Fruit fly (Drosophila melanogaster) whole organism, pupa: ENCODE measurements around the gene CG42763.

Experiments used
- CG10348 ChIP-seq: fragments of 200-800 bp; sonication (Bioruptor generic); IDR thresholded peaks from 2 replicates; pipeline ENCODE4 v1.3.6; 2022; ENCODE audit warnings: missing biosample characterization, missing genetic modification characterization
- CG12605 ChIP-seq: fragments of 200-800 bp; sonication (Bioruptor generic); IDR thresholded peaks from 2 replicates; pipeline ENCODE4 v1.3.6; 2022; ENCODE audit warnings: missing biosample characterization, missing genetic modification characterization
- CG13204 ChIP-seq: fragments of 200-800 bp; sonication (Bioruptor generic); optimal IDR thresholded peaks from 2 replicates; lab custom pipeline; 2018; ENCODE audit warnings: missing biosample characterization, mild to moderate bottlenecking, missing genetic modification characterization, moderate library complexity
- CG14655 ChIP-seq: fragments of 200-800 bp; sonication (Bioruptor generic); optimal IDR thresholded peaks from 3 replicates; lab custom pipeline; 2017; ENCODE audit warnings: mild to moderate bottlenecking, missing biosample characterization, missing genetic modification reagents, missing genetic modification characterization
- CG15710 ChIP-seq: fragments of 200-800 bp; sonication (Bioruptor generic); optimal IDR thresholded peaks from 2 replicates; lab custom pipeline; 2018; ENCODE audit warnings: missing biosample characterization, mild to moderate bottlenecking, missing genetic modification characterization, moderate library complexity
- CG17806 ChIP-seq: fragments of 200-800 bp; sonication (Bioruptor generic); optimal IDR thresholded peaks from 2 replicates; lab custom pipeline; 2018; ENCODE audit warnings: missing biosample characterization, mild to moderate bottlenecking, missing genetic modification characterization, moderate library complexity
- CG32121 ChIP-seq: fragments of 200-800 bp; sonication (Bioruptor generic); IDR thresholded peaks from 2 replicates; pipeline ENCODE4 v1.3.6; 2022; ENCODE audit warnings: missing biosample characterization, missing genetic modification characterization
- CG34367 ChIP-seq: fragments of 200-800 bp; sonication (Bioruptor generic); optimal IDR thresholded peaks from 2 replicates; lab custom pipeline; 2018; ENCODE audit warnings: missing biosample characterization, mild to moderate bottlenecking, missing genetic modification characterization
- CG4496 ChIP-seq: fragments of 200-800 bp; sonication (Bioruptor generic); IDR thresholded peaks from 3 replicates; pipeline ENCODE4 v1.3.6; 2022; ENCODE audit warnings: missing biosample characterization, missing genetic modification characterization
- CG8159 ChIP-seq: fragments of 200-800 bp; sonication (Bioruptor generic); optimal IDR thresholded peaks from 3 replicates; lab custom pipeline; 2018; ENCODE audit warnings: missing biosample characterization, mild to moderate bottlenecking, missing genetic modification characterization, moderate library complexity
- CG8301 ChIP-seq: fragments of 200-800 bp; sonication (Bioruptor generic); optimal IDR thresholded peaks from 2 replicates; lab custom pipeline; 2018; ENCODE audit warnings: missing biosample characterization, mild to moderate bottlenecking, missing genetic modification characterization
- CG9948 ChIP-seq: fragments of 200-800 bp; sonication (Bioruptor generic); optimal IDR thresholded peaks from 2 replicates; lab custom pipeline; 2018; ENCODE audit warnings: missing biosample characterization, mild to moderate bottlenecking, missing genetic modification characterization, moderate library complexity
- D1 ChIP-seq: fragments of 200-800 bp; sonication (Bioruptor generic); optimal IDR thresholded peaks from 2 replicates; lab custom pipeline; 2018; ENCODE audit warnings: missing biosample characterization, mild to moderate bottlenecking, missing genetic modification characterization, moderate library complexity
- EcR ChIP-seq: fragments of 200-800 bp; sonication (Bioruptor generic); optimal IDR thresholded peaks from 3 replicates; lab custom pipeline; 2019; ENCODE audit warnings: missing biosample characterization, missing genetic modification characterization, mild to moderate bottlenecking, moderate library complexity, missing genetic modification reagents
- Ets98B ChIP-seq: fragments of 200-800 bp; sonication (Bioruptor generic); IDR thresholded peaks from 2 replicates; pipeline ENCODE4 v1.3.6; 2022; ENCODE audit warnings: missing biosample characterization, missing genetic modification characterization
- Pif1A ChIP-seq: fragments of 200-800 bp; sonication (Bioruptor generic); optimal IDR thresholded peaks from 3 replicates; lab custom pipeline; 2016; ENCODE audit warnings: missing biosample characterization, missing genetic modification characterization
- Pif1B ChIP-seq: fragments of 200-800 bp; sonication (Bioruptor generic); optimal IDR thresholded peaks from 3 replicates; lab custom pipeline; 2016; ENCODE audit warnings: missing biosample characterization, missing genetic modification characterization
- Snoo ChIP-seq: fragments of 200-800 bp; sonication (Bioruptor generic); optimal IDR thresholded peaks from 3 replicates; lab custom pipeline; 2017; ENCODE audit warnings: missing biosample characterization, mild to moderate bottlenecking, missing genetic modification characterization, inconsistent platforms
- fd96Ca ChIP-seq: fragments of 200-800 bp; sonication (Bioruptor generic); IDR thresholded peaks from 3 replicates; pipeline ENCODE4 v1.3.6; 2022; ENCODE audit warnings: missing biosample characterization, missing genetic modification characterization
- gl ChIP-seq: fragments of 200-800 bp; sonication (Bioruptor generic); optimal IDR thresholded peaks from 2 replicates; lab custom pipeline; 2018; ENCODE audit warnings: missing biosample characterization, mild to moderate bottlenecking, missing genetic modification characterization
- rn ChIP-seq: fragments of 200-800 bp; sonication (Bioruptor generic); IDR thresholded peaks from 2 replicates; pipeline ENCODE4 v1.3.6; 2022; ENCODE audit warnings: missing biosample characterization, missing genetic modification characterization

Gene CG42763

dm6 chr2L:8148514-8149085, 3.7 kb upstream of the CG42763 start:
- TF ChIP-seq EcR (GFP tag; lab: Kevin White, UChicago) (peak; percentile 39), CG8159 (no peak), D1 (tag; lab: Kevin White, UChicago) (no peak), CG14655 (GFP tag; lab: Kevin White, UChicago) (peak; percentile 21), Snoo (tag; lab: Kevin White, UChicago) (no peak), Ets98B (GFP tag; lab: Robert Waterston, UW) (no peak; the same call in 1 of the 2 replicates), Pif1A (GFP tag; lab: Kevin White, UChicago) (peak; percentile 18)

DNA sequence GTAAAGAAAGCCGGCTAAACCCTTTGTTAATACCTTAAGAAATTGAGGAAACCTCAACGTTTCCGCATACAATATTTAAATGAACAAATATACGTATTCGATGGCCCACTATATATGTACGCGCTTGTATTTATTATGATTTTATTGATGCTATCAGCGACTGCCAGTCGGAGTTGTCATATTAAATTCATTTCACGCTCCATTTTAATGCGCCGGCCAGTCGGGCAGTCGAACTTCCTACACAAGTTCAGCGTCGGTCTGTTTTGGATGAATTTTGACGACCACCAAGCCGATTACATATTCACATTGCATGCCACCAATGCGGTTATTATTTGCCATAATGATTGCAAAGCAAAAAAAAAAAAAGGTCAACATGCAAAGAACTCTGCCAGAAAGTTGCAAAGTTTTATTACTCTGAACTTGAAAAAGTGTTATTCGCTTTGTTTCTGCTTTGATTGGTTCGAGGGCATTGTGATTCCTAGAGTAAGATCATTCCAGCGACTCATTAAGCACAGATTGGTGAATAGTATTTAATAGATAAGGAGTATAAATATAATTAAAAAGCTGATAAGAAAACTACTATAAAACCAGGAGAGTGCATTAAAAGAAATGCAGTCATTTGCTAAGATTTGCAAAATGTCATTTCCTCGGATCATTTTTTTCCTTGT, 2.2 kb upstream of the CG42763 start, which contains the start of gene CG31606:
TSS of gene CG31606 (plus strand) at position 618 of the 668 bp plus-strand sequence.
- TF ChIP-seq CG32121 (no peak), Pif1B (GFP tag; lab: Kevin White, UChicago) (no peak), gl (tag; lab: Kevin White, UChicago) (no peak), rn (GFP tag; lab: Robert Waterston, UW) (no peak), CG34367 (tag; lab: Kevin White, UChicago) (no peak), D1 (tag; lab: Kevin White, UChicago) (no peak), CG10348 (GFP tag; lab: Robert Waterston, UW) (no peak), CG12605 (no peak), CG4496 (no peak), CG14655 (GFP tag; lab: Kevin White, UChicago) (peak; percentile 42), Ets98B (GFP tag; lab: Robert Waterston, UW) (no peak), Snoo (tag; lab: Kevin White, UChicago) (no peak), CG13204 (no peak), EcR (GFP tag; lab: Kevin White, UChicago) (peak; percentile 50), CG8301 (peak; percentile 26), CG17806 (no peak), fd96Ca (GFP tag; lab: Robert Waterston, UW) (no peak)

- no peak for TF ChIP-seq CG17806
- TF ChIP-seq CG8159: no peak
- no peak for TF ChIP-seq Snoo (tag; lab: Kevin White, UChicago)
- no peak for TF ChIP-seq D1 (tag; lab: Kevin White, UChicago)
- no peak for TF ChIP-seq CG8301
These were observed 960 bp downstream of the CG42763 start, which contains the start of gene CG42762 for dm6 chr2L:8143947-8144346. TSS of gene CG42762 (minus strand) at chr2L:8144047.

dm6 chr2L:8142760-8143159, 2.1 kb downstream of the CG42763 start:
- TF ChIP-seq fd96Ca (GFP tag; lab: Robert Waterston, UW) (no peak), Ets98B (GFP tag; lab: Robert Waterston, UW) (no peak), CG32121 (no peak), rn (GFP tag; lab: Robert Waterston, UW) (no peak), CG13204 (no peak), CG9948 (no peak), CG34367 (tag; lab: Kevin White, UChicago) (no peak), CG12605 (no peak), gl (tag; lab: Kevin White, UChicago) (no peak)
- TF ChIP-seq, all 21 proteins: peak for 0

DNA sequence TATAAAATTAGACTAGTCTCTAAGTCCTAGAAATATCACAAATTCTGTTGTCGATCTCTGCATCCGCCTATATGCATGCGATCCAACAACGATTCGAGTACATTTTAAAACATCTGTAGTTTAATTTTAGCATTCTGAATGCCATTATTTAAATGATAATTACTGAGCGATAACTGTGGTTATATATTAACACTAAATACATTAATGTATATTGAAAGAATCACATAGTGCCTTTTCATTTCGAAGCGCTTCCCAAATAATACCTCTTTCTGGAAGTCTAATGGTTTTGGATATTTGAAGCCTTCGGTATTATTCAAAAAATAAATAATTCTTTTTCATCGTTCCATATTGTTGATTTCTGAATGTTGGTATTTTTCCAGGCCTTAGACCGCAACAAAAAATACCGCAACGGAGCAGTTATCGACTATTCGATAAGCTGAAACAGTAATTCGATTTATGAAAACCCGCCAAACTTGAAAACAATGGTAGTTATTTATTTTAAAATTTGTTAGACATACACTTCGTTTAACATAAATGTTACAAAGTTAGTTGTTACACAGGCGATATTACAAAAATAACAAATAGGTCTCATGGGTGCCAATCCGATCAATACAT, 11.0 kb downstream of the CG42763 start:
- TF ChIP-seq CG12605: no peak
- TF ChIP-seq Snoo (tag; lab: Kevin White, UChicago): no peak
- TF ChIP-seq CG9948: no peak
- no peak for TF ChIP-seq CG15710 (tag; lab: Kevin White, UChicago)
- no peak for TF ChIP-seq rn (GFP tag; lab: Robert Waterston, UW)
- no peak for TF ChIP-seq CG14655 (GFP tag; lab: Kevin White, UChicago)
- no peak for TF ChIP-seq CG4496
- no peak for TF ChIP-seq Pif1B (GFP tag; lab: Kevin White, UChicago)
- no peak for TF ChIP-seq CG8301
- TF ChIP-seq Ets98B (GFP tag; lab: Robert Waterston, UW): no peak
- TF ChIP-seq Pif1A (GFP tag; lab: Kevin White, UChicago): no peak

DNA sequence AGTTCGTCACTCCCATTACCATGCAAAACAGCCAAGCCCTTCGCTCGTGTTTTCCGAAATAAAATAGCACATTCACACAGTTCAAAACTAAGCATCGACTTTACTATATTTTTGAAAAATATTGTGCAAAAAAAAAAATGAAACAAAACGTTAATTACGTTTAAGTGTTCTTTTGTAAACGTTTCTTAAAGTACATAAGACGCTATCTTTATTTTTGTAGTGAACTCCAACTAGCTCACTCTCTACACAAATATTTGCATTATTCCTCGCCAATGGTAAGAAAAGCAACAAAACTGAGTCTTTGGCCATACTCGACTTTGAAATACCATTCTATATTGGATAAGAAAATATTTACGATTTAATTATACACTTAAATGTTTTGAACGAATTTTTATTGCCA, 14.2 kb downstream of the CG42763 start:
- TF ChIP-seq Ets98B (GFP tag; lab: Robert Waterston, UW): no peak
- TF ChIP-seq CG8301: no peak
- TF ChIP-seq Snoo (tag; lab: Kevin White, UChicago): no peak
- TF ChIP-seq Pif1A (GFP tag; lab: Kevin White, UChicago): no peak
- TF ChIP-seq CG34367 (tag; lab: Kevin White, UChicago): no peak
- TF ChIP-seq EcR (GFP tag; lab: Kevin White, UChicago): no peak
- TF ChIP-seq Pif1B (GFP tag; lab: Kevin White, UChicago): no peak
- no peak for TF ChIP-seq CG17806
